Fruit fly (Drosophila melanogaster) whole organism, pupa: ENCODE measurements around the gene CG2680.

Experiments used
- CG10348 ChIP-seq: fragments of 200-800 bp; sonication (Bioruptor generic); IDR thresholded peaks from 2 replicates; pipeline ENCODE4 v1.3.6; 2022; ENCODE audit warnings: missing biosample characterization, missing genetic modification characterization
- CG12605 ChIP-seq: fragments of 200-800 bp; sonication (Bioruptor generic); IDR thresholded peaks from 2 replicates; pipeline ENCODE4 v1.3.6; 2022; ENCODE audit warnings: missing biosample characterization, missing genetic modification characterization
- CG14655 ChIP-seq: fragments of 200-800 bp; sonication (Bioruptor generic); optimal IDR thresholded peaks from 3 replicates; lab custom pipeline; 2017; ENCODE audit warnings: mild to moderate bottlenecking, missing biosample characterization, missing genetic modification reagents, missing genetic modification characterization
- CG34367 ChIP-seq: fragments of 200-800 bp; sonication (Bioruptor generic); optimal IDR thresholded peaks from 2 replicates; lab custom pipeline; 2018; ENCODE audit warnings: missing biosample characterization, mild to moderate bottlenecking, missing genetic modification characterization
- CG8159 ChIP-seq: fragments of 200-800 bp; sonication (Bioruptor generic); optimal IDR thresholded peaks from 3 replicates; lab custom pipeline; 2018; ENCODE audit warnings: missing biosample characterization, mild to moderate bottlenecking, missing genetic modification characterization, moderate library complexity
- CG8301 ChIP-seq: fragments of 200-800 bp; sonication (Bioruptor generic); optimal IDR thresholded peaks from 2 replicates; lab custom pipeline; 2018; ENCODE audit warnings: missing biosample characterization, mild to moderate bottlenecking, missing genetic modification characterization
- CG9948 ChIP-seq: fragments of 200-800 bp; sonication (Bioruptor generic); optimal IDR thresholded peaks from 2 replicates; lab custom pipeline; 2018; ENCODE audit warnings: missing biosample characterization, mild to moderate bottlenecking, missing genetic modification characterization, moderate library complexity
- D1 ChIP-seq: fragments of 200-800 bp; sonication (Bioruptor generic); optimal IDR thresholded peaks from 2 replicates; lab custom pipeline; 2018; ENCODE audit warnings: missing biosample characterization, mild to moderate bottlenecking, missing genetic modification characterization, moderate library complexity
- EcR ChIP-seq: fragments of 200-800 bp; sonication (Bioruptor generic); optimal IDR thresholded peaks from 3 replicates; lab custom pipeline; 2019; ENCODE audit warnings: missing biosample characterization, missing genetic modification characterization, mild to moderate bottlenecking, moderate library complexity, missing genetic modification reagents
- Ets98B ChIP-seq: fragments of 200-800 bp; sonication (Bioruptor generic); IDR thresholded peaks from 2 replicates; pipeline ENCODE4 v1.3.6; 2022; ENCODE audit warnings: missing biosample characterization, missing genetic modification characterization
- Pif1A ChIP-seq: fragments of 200-800 bp; sonication (Bioruptor generic); optimal IDR thresholded peaks from 3 replicates; lab custom pipeline; 2016; ENCODE audit warnings: missing biosample characterization, missing genetic modification characterization
- Pif1B ChIP-seq: fragments of 200-800 bp; sonication (Bioruptor generic); optimal IDR thresholded peaks from 3 replicates; lab custom pipeline; 2016; ENCODE audit warnings: missing biosample characterization, missing genetic modification characterization
- gl ChIP-seq: fragments of 200-800 bp; sonication (Bioruptor generic); optimal IDR thresholded peaks from 2 replicates; lab custom pipeline; 2018; ENCODE audit warnings: missing biosample characterization, mild to moderate bottlenecking, missing genetic modification characterization
- rn ChIP-seq: fragments of 200-800 bp; sonication (Bioruptor generic); IDR thresholded peaks from 2 replicates; pipeline ENCODE4 v1.3.6; 2022; ENCODE audit warnings: missing biosample characterization, missing genetic modification characterization

- TF ChIP-seq EcR (no peak), CG8159 (peak; percentile 11), CG34367 (tag; lab: Kevin White, UChicago) (no peak), rn (GFP tag; lab: Robert Waterston, UW) (no peak), CG8301 (no peak), Pif1A (GFP tag; lab: Kevin White, UChicago) (no peak), gl (tag; lab: Kevin White, UChicago) (no peak), CG9948 (tag; lab: Kevin White, UChicago) (no peak), Pif1B (GFP tag; lab: Kevin White, UChicago) (no peak), D1 (tag; lab: Kevin White, UChicago) (no peak), CG14655 (no peak), CG12605 (GFP tag; lab: Robert Waterston, UW) (no peak), CG10348 (GFP tag; lab: Robert Waterston, UW) (no peak), Ets98B (GFP tag; lab: Robert Waterston, UW) (no peak)
Measured at dm6 chrX:2686930-2687329, 20.3 kb downstream of the CG2680 start.
